Fruit fly (Drosophila melanogaster): ENCODE data around the gene CG7135.

dm6 chrX:18092810-18093222 is 10.6 kb upstream of the CG7135 start, which contains the start of gene RhoGAP16F:
- TF ChIP-seq pan (optimal IDR thresholded peaks at IDR 0.05) (peak; percentile 95), psq (optimal IDR thresholded peaks at IDR 0.05) (no peak), EcR (GFP tag; optimal IDR thresholded peaks at IDR 0.05) (no peak)

All from whole organism.